Fruit fly (Drosophila melanogaster): ENCODE results near the gene galla-2.

DNA sequence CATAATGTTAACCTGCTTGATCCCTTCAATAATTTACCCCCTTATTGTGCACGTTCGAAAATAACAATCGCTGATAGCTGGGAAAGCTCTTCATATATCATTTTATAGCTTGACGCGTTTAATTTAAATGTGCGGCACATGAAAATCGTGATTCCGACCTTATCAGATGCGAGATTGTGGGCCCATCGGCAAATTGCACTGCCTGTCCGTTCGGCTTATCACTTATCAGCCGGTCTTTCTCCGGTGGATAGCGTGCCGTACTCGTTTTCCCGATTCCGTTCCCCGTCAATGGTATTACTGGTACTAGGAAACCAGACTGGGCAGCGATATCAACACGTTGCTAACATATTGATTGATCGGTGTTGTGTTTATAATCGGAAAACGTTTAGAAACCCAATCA lies 14.2 kb downstream of the galla-2 start:
- TF ChIP-seq h (optimal IDR thresholded peaks at IDR 0.05) (no peak), insv (optimal IDR thresholded peaks at IDR 0.05) (no peak), psq (optimal IDR thresholded peaks at IDR 0.05) (no peak), Myc (optimal IDR thresholded peaks at IDR 0.05) (no peak), Sin3A (optimal IDR thresholded peaks at IDR 0.05) (no peak)

All from Kc167 (cell line).